Worm (Caenorhabditis elegans) whole organism, dauer: ENCODE results near the gene srx-63.

Source experiments
- unc-62 ChIP-seq: sonication (generic microtip); optimal IDR thresholded peaks from 2 replicates; lab custom pipeline; 2017; ENCODE audit warnings: missing biosample characterization, missing genetic modification reagents, missing genetic modification characterization

srx-63 gene

ce11 chrV:3968929-3969328 lies 37.5 kb downstream of the srx-63 start:
- no peak for TF ChIP-seq unc-62 (GFP tag; lab: Kevin White, UChicago)

DNA sequence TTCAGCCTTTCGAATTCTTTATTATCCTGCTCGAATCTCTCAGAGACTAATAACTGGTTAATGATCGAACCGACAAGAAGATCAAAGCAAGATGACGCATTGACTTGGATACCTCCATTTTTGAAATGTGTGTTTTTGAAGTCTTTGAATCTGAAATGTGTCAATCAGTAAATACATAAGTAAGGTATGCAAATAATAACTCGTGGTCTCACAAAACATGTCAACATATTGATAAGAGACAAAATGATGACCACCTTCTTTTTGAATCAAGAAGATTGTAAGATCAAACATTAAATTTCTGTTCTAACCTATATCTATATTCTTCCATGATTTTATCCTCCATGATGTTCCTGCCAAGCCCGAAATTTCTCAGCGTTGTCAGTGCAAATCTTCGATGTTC lies 38.2 kb downstream of the srx-63 start:
- TF ChIP-seq unc-62 (GFP tag; lab: Kevin White, UChicago) = no peak

DNA sequence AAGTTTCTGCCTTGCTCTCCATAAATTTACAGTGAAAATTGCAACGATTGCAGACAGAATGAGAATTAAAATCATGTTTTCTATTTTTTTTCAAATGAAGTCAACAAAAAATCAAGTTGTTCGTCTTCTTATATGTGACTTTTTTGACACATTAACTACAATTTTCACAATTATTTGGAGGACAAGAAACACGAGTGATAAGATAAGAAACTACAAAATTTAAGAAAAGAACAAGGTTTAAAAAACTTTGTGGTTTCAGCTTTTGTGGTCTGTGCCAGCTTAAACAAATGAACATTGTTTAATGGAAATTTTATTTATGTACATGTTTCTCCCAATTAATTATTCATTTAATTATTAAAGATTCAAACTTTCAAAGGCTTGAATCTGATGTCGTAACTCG lies 39.0 kb downstream of the srx-63 start, which contains the start of gene cyp-34A9:
cyp-34A9 (minus strand) TSS at position 131 of the 400 bp plus-strand sequence.
- no peak for TF ChIP-seq unc-62 (GFP tag; lab: Kevin White, UChicago)

DNA sequence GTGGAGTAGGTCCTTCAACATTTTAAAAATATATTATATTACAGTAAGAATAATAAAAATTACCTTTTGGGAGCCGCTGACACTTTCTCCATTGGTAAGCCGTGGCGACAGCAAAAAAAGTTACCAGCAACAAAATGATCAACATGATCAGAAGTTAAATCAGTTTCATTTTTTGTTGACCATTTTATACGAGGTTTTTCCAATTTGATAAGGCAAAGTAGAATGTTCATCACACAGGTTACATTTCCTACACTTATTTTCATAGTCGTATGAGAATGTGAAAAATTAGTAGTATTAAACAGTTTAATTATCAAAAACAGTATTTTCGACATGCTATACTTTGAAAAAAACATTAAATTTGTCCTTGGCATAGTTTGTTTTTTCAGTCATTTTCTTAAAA lies 41.4 kb downstream of the srx-63 start, which contains the start of gene cyp-34A10:
cyp-34A10 (minus strand) TSS at position 146 of the 400 bp plus-strand sequence.
- TF ChIP-seq unc-62 (GFP tag; lab: Kevin White, UChicago) = no peak

ce11 chrV:3974361-3974760 lies 42.9 kb downstream of the srx-63 start, which contains the start of gene str-82:
Gene str-82 (plus strand): TSS chrV:3974661.
- no peak for TF ChIP-seq unc-62 (GFP tag; lab: Kevin White, UChicago)

DNA sequence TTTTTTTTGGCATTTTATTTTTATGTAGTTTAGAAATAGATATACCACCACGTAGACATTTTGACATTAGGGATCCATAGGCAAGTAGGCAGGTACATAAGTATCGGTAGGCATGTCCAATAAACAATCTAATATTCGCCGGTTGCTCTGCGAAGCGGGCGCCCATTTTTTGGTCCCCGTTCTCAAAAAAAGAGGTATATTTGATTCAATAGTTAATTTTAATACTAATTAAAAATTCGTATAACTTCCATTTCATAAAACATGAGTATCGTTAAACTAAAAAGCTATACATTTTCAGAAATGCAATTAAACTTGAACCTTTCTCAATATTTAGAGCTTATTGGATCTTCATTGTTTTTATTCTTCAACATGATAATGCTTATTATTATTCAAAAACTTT lies 45.5 kb downstream of the srx-63 start, which contains the start of gene str-83:
str-83 (plus strand) TSS at position 301 of the 400 bp plus-strand sequence.
- TF ChIP-seq unc-62 (GFP tag; lab: Kevin White, UChicago) = no peak

- TF ChIP-seq unc-62 (GFP tag; lab: Kevin White, UChicago) = no peak
These were observed 47.6 kb downstream of the srx-63 start, which contains the start of gene nlp-34 for ce11 chrV:3979053-3979452. Gene nlp-34 (minus strand): TSS chrV:3979134.

DNA sequence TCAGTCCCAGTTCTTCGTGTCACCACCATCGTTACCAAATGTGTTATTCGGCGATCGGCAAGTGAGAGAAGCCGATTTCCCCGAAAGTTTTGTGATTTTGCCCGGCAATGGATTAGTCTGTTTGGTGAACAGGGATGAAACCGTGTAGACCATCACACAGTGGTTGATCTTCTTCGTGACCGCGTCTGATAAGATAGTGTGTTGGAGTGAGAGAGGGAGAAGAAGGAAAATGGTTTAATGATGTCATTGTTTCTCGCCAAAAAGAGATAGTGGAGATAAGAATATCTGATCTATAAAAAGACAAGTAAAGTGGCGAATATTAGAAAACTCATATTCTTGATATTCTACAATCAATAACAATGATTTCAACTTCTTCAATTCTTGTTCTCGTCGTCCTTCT lies 48.4 kb downstream of the srx-63 start, which contains the start of gene nlp-31:
nlp-31 (plus strand) TSS at position 237 of the 400 bp plus-strand sequence.
- TF ChIP-seq unc-62 (GFP tag; lab: Kevin White, UChicago) = no peak

DNA sequence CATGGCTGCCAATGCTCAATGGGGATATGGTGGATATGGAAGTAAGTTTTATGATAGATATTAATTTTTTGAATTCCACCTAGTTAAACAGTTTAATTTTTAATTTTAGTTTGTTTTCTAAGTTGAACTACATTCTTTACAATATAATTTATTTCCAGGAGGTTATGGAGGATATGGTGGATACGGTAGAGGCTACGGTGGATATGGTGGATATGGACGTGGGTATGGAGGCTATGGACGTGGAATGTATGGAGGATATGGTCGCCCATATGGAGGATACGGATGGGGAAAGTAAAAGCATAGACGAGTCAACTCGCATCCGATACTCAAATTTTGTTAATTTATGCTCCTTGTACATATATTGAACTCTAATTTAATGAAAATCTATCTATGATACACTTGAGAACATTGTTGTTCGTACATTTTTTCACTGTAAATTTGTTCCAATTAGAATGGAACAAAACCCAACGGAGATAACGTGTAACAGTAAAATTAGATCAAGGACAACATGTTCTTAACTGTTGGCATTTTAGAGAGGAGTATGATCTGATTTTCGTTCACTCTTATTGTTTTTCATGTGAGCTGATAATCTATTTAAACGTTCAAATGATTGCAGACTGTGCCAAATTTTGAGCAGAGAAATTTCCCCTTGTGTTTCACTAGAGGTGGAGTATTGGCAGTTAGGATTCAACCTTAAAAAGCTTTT lies 49.0 kb downstream of the srx-63 start:
- TF ChIP-seq unc-62 (GFP tag; lab: Kevin White, UChicago) = no peak

DNA sequence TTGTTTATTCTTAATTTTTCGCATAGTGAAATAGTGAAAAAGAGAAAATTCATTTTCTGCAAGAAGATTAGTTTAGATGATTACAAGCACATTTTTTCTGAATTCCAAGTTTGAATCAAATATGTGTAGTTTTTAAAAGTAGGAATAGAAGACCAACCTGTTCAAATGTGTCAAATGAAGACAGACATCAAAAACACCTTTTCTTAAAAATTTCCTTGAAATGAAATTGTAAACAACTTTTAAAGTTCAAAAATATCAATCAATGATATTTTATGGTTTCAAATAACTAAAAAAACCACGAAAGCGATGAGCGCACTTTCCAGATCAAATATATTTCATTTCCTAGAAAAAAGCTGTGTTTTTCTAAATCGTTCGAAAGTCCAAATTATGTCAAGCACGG lies 50.3 kb downstream of the srx-63 start, which contains the start of gene nlp-30:
nlp-30 (plus strand) TSS at position 301 of the 400 bp plus-strand sequence.
- TF ChIP-seq unc-62 (GFP tag; lab: Kevin White, UChicago) = no peak
